Fruit fly (Drosophila melanogaster): ENCODE measurements around the gene RhoGAP102A.

DNA sequence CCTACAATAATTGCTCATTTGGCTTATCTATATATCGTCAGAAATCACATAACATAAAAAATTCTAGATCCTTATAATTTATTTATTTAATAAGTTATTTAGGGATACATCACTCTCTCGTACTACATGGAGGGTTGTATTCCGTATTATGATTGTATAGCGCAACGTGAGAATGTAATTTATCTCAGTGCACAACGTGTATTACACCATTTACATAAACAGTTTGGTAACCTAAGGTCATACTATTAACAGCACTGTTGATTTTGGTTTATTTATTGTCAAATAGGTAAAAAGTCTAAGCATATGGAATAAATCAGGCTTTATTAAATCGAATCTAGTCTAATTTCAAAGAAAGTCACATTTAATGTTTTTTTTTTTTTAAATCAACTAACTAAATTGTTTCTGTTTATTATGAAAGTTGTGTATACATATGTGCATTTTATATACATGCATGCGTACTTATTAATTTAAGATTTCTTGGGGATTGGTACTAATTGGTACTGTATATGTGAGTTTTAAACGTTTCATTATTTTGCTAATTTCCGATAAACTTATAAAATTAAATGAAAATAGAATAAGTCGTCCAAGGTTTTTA lies 60.0 kb downstream of the RhoGAP102A start, which contains the start of gene Rnf11:
- TF ChIP-seq pan (optimal IDR thresholded peaks at IDR 0.05) (no peak), psq (optimal IDR thresholded peaks at IDR 0.05) (no peak), usp (GFP tag; optimal IDR thresholded peaks at IDR 0.05) (no peak)

Measured in whole organism.